Fruit fly (Drosophila melanogaster) whole organism: ENCODE data around the gene Rint1.
A peak's percentile ranks its signal among the peaks of the same experiment; 100 is the strongest.

Experiments
- CG8478 ChIP-seq: fragments of >200 bp; optimal IDR thresholded peaks from 2 replicates; lab custom pipeline; 2018; ENCODE audit warnings: inconsistent platforms
- Dll ChIP-seq: fragments of >200 bp; optimal IDR thresholded peaks from 2 replicates; lab custom pipeline; 2017
- EcR ChIP-seq, 2 experiments: fragments of >200 bp; optimal IDR thresholded peaks; 2 replicates each; lab custom pipeline; 2017; ENCODE audit warnings: missing biosample characterization in 2 of 2, missing genetic modification characterization in 2 of 2, missing genetic modification reagents in 2 of 2
- pan ChIP-seq: fragments of >200 bp; optimal IDR thresholded peaks from 2 replicates; lab custom pipeline; 2017
- psq ChIP-seq: fragments of >200 bp; optimal IDR thresholded peaks from 2 replicates; lab custom pipeline; 2017
- usp ChIP-seq: fragments of >200 bp; optimal IDR thresholded peaks from 2 replicates; lab custom pipeline; 2017; ENCODE audit warnings: missing biosample characterization, missing genetic modification characterization, mixed read lengths

Rint1 gene

DNA sequence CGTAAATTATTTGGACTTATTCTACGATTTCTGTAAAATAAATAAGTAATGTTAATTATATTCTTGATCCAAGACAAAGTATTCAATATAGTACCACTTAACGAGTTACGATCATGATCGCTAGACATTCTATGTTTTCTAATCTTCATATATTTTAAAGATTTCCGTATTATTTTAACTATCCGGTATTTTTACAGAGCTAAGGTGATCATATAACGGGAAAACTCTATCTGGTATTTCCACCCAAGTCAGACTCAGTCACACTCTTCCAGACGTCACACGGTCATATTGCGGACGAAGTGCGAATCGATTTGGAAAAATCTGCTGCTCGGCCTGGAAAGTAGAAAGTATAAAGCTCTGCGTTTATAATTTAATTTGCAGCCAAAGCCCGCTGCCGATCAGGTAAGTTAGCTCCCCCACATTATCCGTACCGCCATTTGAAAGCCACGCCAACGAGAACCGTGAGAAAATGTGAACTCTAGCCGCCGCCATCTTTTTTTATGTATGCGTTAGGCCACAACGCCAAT lies 15.9 kb downstream of the Rint1 start, which contains the start of the genes lark and eco:
TSS of gene lark (plus strand) at position 51 of the 527 bp plus-strand sequence.
TSS of gene eco (minus strand) at position 125 of the 527 bp plus-strand sequence.
- no peak for TF ChIP-seq CG8478 (lab: Kevin White, UChicago)
- no peak for TF ChIP-seq Dll
- TF ChIP-seq EcR (GFP tag; optimal IDR thresholded peaks at IDR 0.05; lab: Kevin White, UChicago): no peak

DNA sequence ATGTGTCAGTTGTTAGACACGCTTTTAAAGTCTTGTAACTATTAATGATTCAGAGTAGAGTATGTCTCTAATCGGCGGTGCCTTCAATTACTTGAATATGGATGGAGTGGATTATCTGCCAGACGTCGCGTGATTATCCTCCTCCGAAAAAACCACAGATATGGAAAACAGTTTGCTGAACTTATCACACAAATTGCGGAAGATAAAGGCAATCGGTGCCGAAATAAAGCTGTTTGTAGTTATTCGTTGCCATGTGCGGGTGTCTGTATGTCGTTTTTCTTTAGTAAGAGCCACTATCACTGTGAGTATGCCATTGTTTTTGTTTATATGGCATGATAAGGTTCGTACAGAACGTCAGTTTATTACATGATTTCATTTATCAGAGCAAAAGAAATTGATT lies 20.6 kb downstream of the Rint1 start:
- TF ChIP-seq Dll: no peak
- no peak for TF ChIP-seq CG8478 (lab: Kevin White, UChicago)
- TF ChIP-seq psq (lab: Kevin White, UChicago): no peak
- no peak for TF ChIP-seq pan (lab: Kevin White, UChicago)
- no peak for TF ChIP-seq usp (GFP tag; lab: Kevin White, UChicago)
- no peak for TF ChIP-seq EcR (GFP tag; optimal IDR thresholded peaks at IDR 0.05; lab: Kevin White, UChicago)

DNA sequence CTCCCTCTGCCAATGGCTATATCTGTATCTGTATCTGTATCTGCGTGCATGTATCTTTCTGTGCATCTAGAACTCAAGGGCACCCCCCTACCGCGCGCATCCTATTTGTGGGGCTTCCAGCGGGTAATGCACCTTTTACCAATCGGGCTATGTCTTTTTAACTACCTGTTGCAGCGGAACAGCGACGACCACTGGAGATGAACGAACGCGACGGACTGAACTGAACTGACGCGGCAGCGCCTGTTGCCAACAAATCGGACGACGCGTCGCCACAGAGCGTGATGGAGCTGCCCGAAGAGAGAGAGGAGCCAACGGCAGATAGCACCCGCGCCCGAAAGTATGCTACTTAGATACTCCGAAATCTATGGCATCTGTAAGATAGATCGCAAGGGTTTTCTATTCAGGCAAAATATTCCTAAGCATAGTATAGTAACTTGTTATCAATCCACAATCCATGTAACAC lies 21.6 kb downstream of the Rint1 start, which contains the start of gene Cln7:
TSS of gene Cln7 (minus strand) at position 219 of the 463 bp plus-strand sequence.
- peak; percentile 12 for TF ChIP-seq Dll
- no peak for TF ChIP-seq CG8478 (lab: Kevin White, UChicago)

DNA sequence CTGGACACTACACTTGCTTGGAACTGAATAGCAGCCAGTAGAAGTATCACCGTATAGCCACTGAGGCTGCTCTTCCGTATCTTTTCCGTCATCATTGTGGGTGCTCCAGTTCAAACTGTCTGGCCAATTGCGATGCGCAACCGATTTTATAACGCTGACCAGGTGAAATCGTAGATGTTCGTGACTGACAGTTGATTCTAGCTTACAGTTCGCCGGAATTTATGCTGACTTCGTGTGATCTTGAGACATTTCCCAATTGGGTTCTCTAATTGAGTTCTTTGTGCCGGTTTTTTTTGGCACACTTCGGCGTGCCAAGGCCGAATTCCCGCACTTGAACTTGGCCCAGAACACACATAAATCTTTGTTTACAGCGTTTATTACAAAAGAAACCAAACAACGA lies 23.5 kb downstream of the Rint1 start, which contains the start of gene CG14834:
TSS of gene CG14834 (minus strand) at position 173 of the 400 bp plus-strand sequence.
- TF ChIP-seq Dll (no peak), EcR (GFP tag; optimal IDR thresholded peaks at IDR 0.05; lab: Kevin White, UChicago) (no peak), psq (lab: Kevin White, UChicago) (no peak), pan (lab: Kevin White, UChicago) (no peak), usp (GFP tag; lab: Kevin White, UChicago) (no peak), CG8478 (lab: Kevin White, UChicago) (no peak)

DNA sequence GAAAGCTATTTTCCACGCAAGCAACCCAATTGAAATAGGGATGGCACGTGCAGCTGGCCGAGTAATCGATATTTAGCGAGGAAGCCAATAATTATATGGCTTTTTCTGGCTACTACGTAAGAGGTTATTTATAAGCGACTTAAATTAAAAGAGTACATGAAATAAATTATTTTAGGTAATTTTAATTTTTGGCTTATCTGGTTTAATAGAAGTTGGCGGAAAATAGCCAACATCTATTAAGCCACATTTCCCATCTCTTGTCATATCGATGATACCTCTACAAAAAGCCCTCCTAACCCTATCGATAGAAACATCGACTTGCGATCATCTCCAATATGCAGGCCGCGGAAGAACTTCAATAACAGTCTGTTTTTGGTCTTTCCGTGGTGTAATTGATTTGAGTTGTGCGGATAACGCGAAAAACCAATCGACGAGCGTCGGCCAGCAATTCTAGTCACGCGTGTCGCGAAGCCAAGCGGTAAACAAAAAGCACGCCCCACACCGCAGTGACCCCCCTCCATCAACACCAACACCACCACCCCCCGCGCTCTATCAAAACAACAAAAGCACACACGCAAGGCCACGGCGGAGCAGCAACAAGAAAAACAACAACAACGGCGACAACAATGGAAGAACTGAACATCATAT lies 24.7 kb downstream of the Rint1 start, which contains the start of the genes Srp19 and qm:
TSS of gene Srp19 (minus strand) at position 51 of the 648 bp plus-strand sequence.
TSS of gene qm (plus strand) at position 330 of the 648 bp plus-strand sequence.
- no peak for TF ChIP-seq pan (lab: Kevin White, UChicago)
- no peak for TF ChIP-seq EcR (GFP tag; optimal IDR thresholded peaks at IDR 0.05; lab: Kevin White, UChicago)
- TF ChIP-seq Dll: no peak
- TF ChIP-seq psq (lab: Kevin White, UChicago): no peak
- TF ChIP-seq CG8478 (lab: Kevin White, UChicago): no peak
- no peak for TF ChIP-seq usp (GFP tag; lab: Kevin White, UChicago)

DNA sequence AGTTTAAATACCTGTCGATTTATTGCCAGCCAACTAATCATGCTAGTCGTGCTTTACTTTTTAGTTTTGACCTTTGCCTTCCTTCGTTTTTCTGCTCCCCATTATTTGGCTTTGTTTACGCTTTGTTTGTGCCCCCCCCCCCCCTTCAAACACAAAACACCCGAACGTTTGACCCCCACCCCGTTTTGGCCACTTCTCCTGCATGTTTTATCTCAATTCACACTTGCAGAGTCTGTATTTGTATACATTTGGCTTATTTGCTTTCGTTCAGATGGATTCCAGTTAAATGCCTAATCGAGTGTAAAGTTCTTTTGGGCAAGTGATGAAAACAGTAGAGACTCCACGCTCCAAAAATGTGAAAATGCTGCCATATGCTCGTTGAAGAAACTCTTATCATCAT lies 25.9 kb downstream of the Rint1 start:
- TF ChIP-seq EcR (GFP tag; optimal IDR thresholded peaks at IDR 0.05; lab: Kevin White, UChicago) (no peak), psq (lab: Kevin White, UChicago) (no peak), CG8478 (lab: Kevin White, UChicago) (no peak), Dll (no peak)

DNA sequence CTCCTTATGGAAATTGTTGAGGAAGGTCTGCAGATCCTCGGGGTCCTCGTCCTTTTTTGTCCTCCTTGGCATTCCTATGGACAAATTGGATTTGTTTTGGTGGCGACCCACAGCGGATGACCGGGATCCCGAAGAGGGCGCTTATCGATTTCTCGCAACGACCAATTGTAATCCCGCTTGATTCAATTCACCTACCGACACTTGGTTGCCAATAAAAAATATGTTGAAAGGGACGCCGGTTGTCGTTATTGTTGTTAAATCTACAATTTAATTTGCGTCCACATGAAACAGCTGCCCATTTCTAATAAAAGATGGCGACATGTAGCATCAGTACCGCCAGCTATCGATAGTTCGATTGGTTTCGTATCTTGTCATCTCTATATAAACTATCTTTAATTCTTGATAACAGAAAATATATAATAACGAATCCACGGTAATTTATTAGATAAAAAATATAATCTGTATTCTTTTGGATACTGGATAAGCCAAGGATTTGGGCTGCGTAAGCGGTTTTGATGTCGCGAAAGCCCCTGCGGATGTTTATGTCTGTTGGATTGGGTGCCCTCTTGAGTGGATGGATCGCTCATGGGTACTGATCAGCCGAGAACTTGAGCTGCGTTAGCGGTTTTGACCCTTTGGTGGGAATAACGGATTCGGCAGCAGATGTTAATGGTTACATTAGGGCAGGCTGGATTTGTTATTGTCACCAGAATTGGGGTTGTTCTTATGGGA lies 33.1 kb downstream of the Rint1 start, which contains the start of gene CTCF:
TSS of gene CTCF (minus strand) at position 328 of the 732 bp plus-strand sequence.
- TF ChIP-seq usp (GFP tag; lab: Kevin White, UChicago): no peak
- TF ChIP-seq EcR (GFP tag; optimal IDR thresholded peaks at IDR 0.05; lab: Kevin White, UChicago): no peak
- TF ChIP-seq Dll: no peak

DNA sequence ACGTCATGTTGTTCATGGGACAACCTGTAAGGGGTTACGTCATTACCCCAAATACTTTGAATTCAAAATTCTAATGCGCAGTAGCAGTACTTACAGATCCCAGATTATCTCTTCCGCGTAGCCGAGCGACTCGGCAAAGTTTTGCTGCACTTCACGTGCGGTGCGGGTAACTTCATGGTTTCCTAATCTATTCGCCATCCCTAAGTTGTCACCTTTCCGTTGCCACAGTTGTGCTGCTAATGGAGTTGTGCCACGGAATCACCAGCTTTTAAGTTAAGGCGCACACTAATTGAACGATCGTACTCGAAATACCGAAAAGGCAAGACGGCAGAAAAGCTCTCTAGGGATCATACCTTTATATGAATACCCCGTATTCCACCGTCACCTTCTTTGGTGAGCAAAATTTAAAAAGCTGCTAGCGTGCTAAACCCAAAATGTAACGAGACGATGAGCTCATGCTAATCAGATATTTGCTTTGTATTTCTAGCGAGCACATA lies 36.5 kb downstream of the Rint1 start, which contains the start of gene pst:
TSS of gene pst (minus strand) at position 437 of the 497 bp plus-strand sequence.
- TF ChIP-seq usp (GFP tag; lab: Kevin White, UChicago): no peak
- TF ChIP-seq CG8478 (lab: Kevin White, UChicago): no peak
- TF ChIP-seq Dll: no peak
- TF ChIP-seq EcR (GFP tag; optimal IDR thresholded peaks at IDR 0.05; lab: Kevin White, UChicago): no peak
- no peak for TF ChIP-seq psq (lab: Kevin White, UChicago)
- TF ChIP-seq pan (lab: Kevin White, UChicago): no peak

DNA sequence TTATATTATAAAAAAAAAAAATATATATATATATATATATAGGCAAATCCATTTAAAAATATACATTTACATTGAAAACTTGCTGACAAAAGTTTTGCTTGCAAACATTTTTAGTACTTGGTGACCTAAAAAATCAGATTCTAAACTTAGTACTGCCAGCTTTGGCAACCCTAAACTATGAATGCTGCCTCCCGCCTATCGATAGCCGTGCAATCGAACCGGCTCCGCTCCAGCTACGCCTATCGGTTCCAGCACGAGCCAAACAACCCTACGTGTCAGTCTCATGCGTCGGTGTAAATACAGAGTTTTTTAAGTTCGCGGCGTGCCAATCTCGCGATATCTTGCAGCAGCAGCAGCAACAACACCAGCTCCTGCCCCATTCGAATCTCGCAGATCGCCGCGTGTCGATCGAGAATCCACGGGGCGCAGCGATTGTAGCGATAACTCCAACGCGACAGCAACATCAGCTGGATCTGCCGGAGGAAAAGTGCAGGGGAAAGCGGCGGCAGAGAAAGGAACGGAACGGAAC lies 37.0 kb downstream of the Rint1 start, which contains the start of gene Sec63:
TSS of gene Sec63 (plus strand) at position 238 of the 529 bp plus-strand sequence.
- TF ChIP-seq CG8478 (lab: Kevin White, UChicago): no peak
- TF ChIP-seq pan (lab: Kevin White, UChicago): no peak
- TF ChIP-seq psq (lab: Kevin White, UChicago): no peak
- TF ChIP-seq usp (GFP tag; lab: Kevin White, UChicago): no peak
- no peak for TF ChIP-seq Dll
- no peak for TF ChIP-seq EcR (GFP tag; optimal IDR thresholded peaks at IDR 0.05; lab: Kevin White, UChicago)

DNA sequence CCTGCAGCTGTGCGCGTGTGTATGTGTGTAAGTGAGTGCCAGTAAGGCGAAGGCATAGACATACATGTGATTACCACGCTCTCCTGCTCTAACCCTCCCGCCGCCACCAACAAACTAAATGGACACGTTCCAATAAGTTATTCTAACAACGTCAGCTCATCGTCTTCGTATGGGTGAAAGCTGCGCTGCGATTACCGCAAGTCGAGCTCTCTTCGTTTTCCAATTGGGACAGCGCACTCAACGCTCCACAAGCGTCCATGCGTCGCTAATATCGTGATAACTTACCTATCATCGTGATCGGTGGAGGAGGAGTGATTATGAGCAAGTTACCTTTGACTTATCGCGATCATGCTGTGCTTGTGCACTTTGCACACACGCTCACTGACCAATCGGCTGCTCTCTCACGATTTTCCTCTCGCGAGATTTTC lies 37.7 kb downstream of the Rint1 start:
- TF ChIP-seq psq (lab: Kevin White, UChicago) (no peak), Dll (no peak), EcR (GFP tag; optimal IDR thresholded peaks at IDR 0.05; lab: Kevin White, UChicago) (no peak), pan (lab: Kevin White, UChicago) (no peak), CG8478 (lab: Kevin White, UChicago) (no peak), usp (GFP tag; lab: Kevin White, UChicago) (no peak)

DNA sequence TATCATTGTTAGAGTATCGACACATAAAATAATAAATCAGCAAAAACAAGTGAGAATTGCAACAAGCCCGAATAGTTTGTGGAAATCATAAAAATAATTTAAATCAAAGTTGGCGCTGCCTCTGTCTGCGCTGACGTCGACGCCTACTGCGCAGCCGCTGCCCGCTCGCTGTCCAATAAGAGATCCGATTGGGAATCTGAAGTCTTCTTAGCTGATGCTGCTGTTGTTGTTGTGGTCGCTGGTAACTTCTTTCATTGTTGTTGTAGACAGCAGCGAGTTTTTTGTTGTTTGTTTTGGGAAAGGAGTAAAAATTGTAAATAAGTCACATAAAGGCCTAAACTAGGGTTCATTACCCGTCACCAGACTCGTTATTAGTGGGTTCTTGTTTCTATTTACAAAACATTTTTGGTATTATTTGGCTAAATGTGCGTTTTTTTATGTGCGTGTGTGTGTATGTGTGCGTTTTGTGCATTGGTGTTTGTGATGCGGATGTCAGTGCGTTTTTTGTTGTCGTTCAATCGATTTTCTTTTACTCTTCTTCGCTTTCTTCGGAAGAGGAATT lies 41.4 kb downstream of the Rint1 start:
- TF ChIP-seq pan (lab: Kevin White, UChicago): no peak
- no peak for TF ChIP-seq CG8478 (lab: Kevin White, UChicago)
- TF ChIP-seq Dll: no peak
- TF ChIP-seq usp (GFP tag; lab: Kevin White, UChicago): no peak
- TF ChIP-seq psq (lab: Kevin White, UChicago): no peak
- TF ChIP-seq EcR (GFP tag; optimal IDR thresholded peaks at IDR 0.05; lab: Kevin White, UChicago): no peak
